Worm (Caenorhabditis elegans) whole organism, late embryonic: Measurements from ENCODE around the gene M04D8.5.

Experiments used
- F13H6.1 ChIP-seq: sonication (generic microtip); optimal IDR thresholded peaks from 2 replicates; lab custom pipeline; 2016; ENCODE audit warnings: missing genetic modification characterization, missing compliant biosample characterization
- elt-2 ChIP-seq: sonication (generic microtip); optimal IDR thresholded peaks from 2 replicates; lab custom pipeline; 2016; ENCODE audit warnings: missing genetic modification reagents, missing genetic modification characterization, missing compliant biosample characterization

DNA sequence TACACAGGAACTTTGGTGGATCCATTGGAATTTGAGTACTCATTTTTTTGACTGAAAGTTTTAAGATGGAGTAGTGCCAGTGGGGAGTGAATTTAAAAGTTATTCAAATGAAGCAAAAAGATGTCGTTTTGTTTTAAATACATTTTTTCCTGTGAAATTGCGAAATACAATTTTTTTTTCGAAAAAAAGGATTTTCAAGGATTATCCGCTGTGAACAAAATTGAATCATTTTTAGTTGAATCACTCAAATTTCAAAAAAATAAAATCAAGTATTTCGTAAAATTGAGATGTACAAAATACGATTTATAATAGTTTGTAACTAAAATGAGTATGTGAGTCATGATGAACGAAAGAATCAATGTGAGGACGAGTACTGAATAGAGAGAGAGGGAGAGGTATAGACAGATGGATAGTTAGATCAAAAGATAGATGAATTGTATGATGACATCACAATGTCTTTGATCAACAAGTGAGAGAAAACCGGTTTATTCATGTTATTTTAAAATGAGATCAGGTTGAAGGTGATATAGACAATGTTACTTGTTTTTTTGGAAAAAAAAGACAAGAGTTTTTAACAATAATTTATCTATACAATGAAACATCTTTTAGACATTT is 26.3 kb downstream of the M04D8.5 start, which contains the start of gene C05B5.8:
- TF ChIP-seq elt-2 (no peak), F13H6.1 (tag; lab: Kevin White, UChicago) (no peak)
